Fruit fly (Drosophila melanogaster) whole organism, embryonic: ENCODE measurements around the gene Rad9.

Source experiments
- Abd-B ChIP-seq: fragments of 200-800 bp; sonication (Bioruptor generic); optimal IDR thresholded peaks from 2 replicates; lab custom pipeline; 2018; ENCODE audit warnings: missing biosample characterization, mild to moderate bottlenecking, missing genetic modification characterization, moderate library complexity
- Antp ChIP-seq: fragments of 200-800 bp; sonication (Bioruptor generic); optimal IDR thresholded peaks from 3 replicates; lab custom pipeline; 2016; ENCODE audit warnings: missing biosample characterization, missing genetic modification characterization
- Blimp-1 ChIP-seq: fragments of 200-800 bp; sonication (Bioruptor generic); optimal IDR thresholded peaks from 3 replicates; lab custom pipeline; 2018; ENCODE audit warnings: missing biosample characterization, missing genetic modification characterization, mild to moderate bottlenecking, moderate library complexity, missing genetic modification reagents
- CG10366 ChIP-seq: fragments of 200-800 bp; sonication (Bioruptor generic); IDR thresholded peaks from 2 replicates; pipeline ENCODE4 v1.3.6; 2022; ENCODE audit warnings: missing biosample characterization, missing genetic modification characterization
- CG12104 ChIP-seq: fragments of 200-800 bp; sonication (Bioruptor generic); optimal IDR thresholded peaks from 3 replicates; lab custom pipeline; 2016; ENCODE audit warnings: missing biosample characterization, missing genetic modification characterization
- CG1233 ChIP-seq: fragments of 200-800 bp; sonication (Bioruptor generic); optimal IDR thresholded peaks from 4 replicates; lab custom pipeline; 2018; ENCODE audit warnings: missing biosample characterization, mild to moderate bottlenecking, missing genetic modification characterization
- CG15011 ChIP-seq: fragments of 200-800 bp; sonication (Bioruptor generic); optimal IDR thresholded peaks from 3 replicates; lab custom pipeline; 2018; ENCODE audit warnings: missing biosample characterization, mild to moderate bottlenecking, missing genetic modification characterization
- CG15514 ChIP-seq: fragments of 200-800 bp; sonication (Bioruptor generic); optimal IDR thresholded peaks from 3 replicates; lab custom pipeline; 2017; ENCODE audit warnings: missing biosample characterization, missing genetic modification characterization, mild to moderate bottlenecking, moderate library complexity, missing genetic modification reagents
- CG1647 ChIP-seq: fragments of 200-800 bp; sonication (Bioruptor generic); optimal IDR thresholded peaks from 3 replicates; lab custom pipeline; 2016; ENCODE audit warnings: missing biosample characterization, missing genetic modification characterization
- CG16863 ChIP-seq: fragments of 200-800 bp; sonication (Bioruptor generic); optimal IDR thresholded peaks from 3 replicates; lab custom pipeline; 2016; ENCODE audit warnings: missing biosample characterization, missing genetic modification characterization
- CG17612 ChIP-seq: fragments of 200-800 bp; sonication (Bioruptor generic); IDR thresholded peaks from 2 replicates; pipeline ENCODE4 v1.3.6; 2022; ENCODE audit warnings: missing biosample characterization, missing genetic modification characterization
- CG30403 ChIP-seq: fragments of 200-800 bp; sonication (Bioruptor generic); optimal IDR thresholded peaks from 3 replicates; lab custom pipeline; 2016; ENCODE audit warnings: missing biosample characterization, missing genetic modification characterization
- CG3281 ChIP-seq: fragments of 200-800 bp; sonication (Bioruptor generic); optimal IDR thresholded peaks from 3 replicates; lab custom pipeline; 2017; ENCODE audit warnings: missing biosample characterization, mild to moderate bottlenecking, missing genetic modification characterization
- CG33213 ChIP-seq: fragments of 200-800 bp; sonication (Bioruptor generic); optimal IDR thresholded peaks from 3 replicates; lab custom pipeline; 2016; ENCODE audit warnings: missing biosample characterization, missing genetic modification characterization
- CG6254 ChIP-seq: fragments of 200-800 bp; sonication (Bioruptor generic); optimal IDR thresholded peaks from 3 replicates; lab custom pipeline; 2017; ENCODE audit warnings: mild to moderate bottlenecking, missing biosample characterization, missing genetic modification reagents, missing genetic modification characterization
- CG6689 ChIP-seq: fragments of 200-800 bp; sonication (Bioruptor generic); IDR thresholded peaks from 2 replicates; pipeline ENCODE4 v1.3.6; 2022; ENCODE audit warnings: missing biosample characterization, missing genetic modification characterization
- CG7786 ChIP-seq: fragments of 200-800 bp; sonication (Bioruptor generic); optimal IDR thresholded peaks from 2 replicates; lab custom pipeline; 2016; ENCODE audit warnings: missing biosample characterization, missing genetic modification characterization
- CG9215 ChIP-seq: fragments of 200-800 bp; sonication (Bioruptor generic); IDR thresholded peaks from 2 replicates; pipeline ENCODE4 v1.3.6; 2022; ENCODE audit warnings: missing biosample characterization, missing genetic modification characterization
- CG9437 ChIP-seq: fragments of 200-800 bp; sonication (Bioruptor generic); optimal IDR thresholded peaks from 2 replicates; lab custom pipeline; 2018; ENCODE audit warnings: missing biosample characterization, mild to moderate bottlenecking, missing genetic modification characterization
- Dip3 ChIP-seq: fragments of 200-800 bp; sonication (Bioruptor generic); optimal IDR thresholded peaks from 3 replicates; lab custom pipeline; 2016; ENCODE audit warnings: missing biosample characterization, missing genetic modification characterization
- Elba2 ChIP-seq: fragments of 200-800 bp; sonication (Bioruptor generic); optimal IDR thresholded peaks from 3 replicates; lab custom pipeline; 2016; ENCODE audit warnings: missing biosample characterization, missing genetic modification characterization
- Ets97D ChIP-seq: fragments of 200-800 bp; sonication (Bioruptor generic); optimal IDR thresholded peaks from 3 replicates; lab custom pipeline; 2016; ENCODE audit warnings: missing biosample characterization, missing genetic modification characterization
- H15 ChIP-seq: fragments of 200-800 bp; sonication (Bioruptor generic); IDR thresholded peaks from 3 replicates; pipeline ENCODE4 v1.3.6; 2022; ENCODE audit warnings: missing biosample characterization, missing genetic modification characterization
- HLH3B ChIP-seq: fragments of 200-800 bp; sonication (Bioruptor generic); IDR thresholded peaks from 2 replicates; pipeline ENCODE4 v1.3.6; 2022; ENCODE audit warnings: missing biosample characterization, missing genetic modification characterization
- HmgD ChIP-seq: fragments of 200-800 bp; sonication (Bioruptor generic); optimal IDR thresholded peaks from 3 replicates; lab custom pipeline; 2016; ENCODE audit warnings: missing biosample characterization, missing genetic modification characterization
- Hmx ChIP-seq: fragments of 200-800 bp; sonication (Bioruptor generic); optimal IDR thresholded peaks from 2 replicates; lab custom pipeline; 2016; ENCODE audit warnings: missing biosample characterization, missing genetic modification characterization
- MBD-R2 ChIP-seq: fragments of 200-800 bp; sonication (Bioruptor generic); IDR thresholded peaks from 2 replicates; pipeline ENCODE4 v1.3.6; 2022; ENCODE audit warnings: missing biosample characterization, missing genetic modification characterization
- Meics ChIP-seq: fragments of 200-800 bp; sonication (Bioruptor generic); optimal IDR thresholded peaks from 2 replicates; lab custom pipeline; 2017; ENCODE audit warnings: missing biosample characterization, mild to moderate bottlenecking, missing genetic modification characterization
- PHDP ChIP-seq: fragments of 200-800 bp; sonication (Bioruptor generic); optimal IDR thresholded peaks from 3 replicates; lab custom pipeline; 2018; ENCODE audit warnings: missing biosample characterization, mild to moderate bottlenecking, missing genetic modification characterization, moderate library complexity
- Side ChIP-seq: fragments of 200-800 bp; sonication (Bioruptor generic); optimal IDR thresholded peaks from 2 replicates; lab custom pipeline; 2016; ENCODE audit warnings: missing biosample characterization, missing genetic modification characterization
- Six4 ChIP-seq: fragments of 200-800 bp; sonication (Bioruptor generic); optimal IDR thresholded peaks from 2 replicates; lab custom pipeline; 2016; ENCODE audit warnings: missing biosample characterization, missing genetic modification characterization
- Sry-β ChIP-seq: fragments of 200-800 bp; sonication (Bioruptor generic); optimal IDR thresholded peaks from 2 replicates; lab custom pipeline; 2018; ENCODE audit warnings: missing biosample characterization, mild to moderate bottlenecking, missing genetic modification characterization, moderate library complexity
- Trl ChIP-seq, 3 experiments: fragments of >200 bp in 2 of 3; fragments of 200-800 bp in 1 of 3; sonication (Bioruptor generic) in 1 of 3; optimal IDR thresholded peaks; 2 replicates in 1 of 3; 3 replicates in 2 of 3; lab custom pipeline; 2016 to 2017; ENCODE audit warnings: missing biosample characterization in 1 of 3, missing genetic modification characterization in 1 of 3
- Xbp1 ChIP-seq: fragments of 200-800 bp; sonication (Bioruptor generic); optimal IDR thresholded peaks from 3 replicates; lab custom pipeline; 2016; ENCODE audit warnings: missing biosample characterization, mild to moderate bottlenecking, missing genetic modification characterization
- dati ChIP-seq: fragments of 200-800 bp; sonication (Bioruptor generic); IDR thresholded peaks from 2 replicates; pipeline ENCODE4 v1.3.6; 2022; ENCODE audit warnings: missing biosample characterization, missing genetic modification characterization
- dpn ChIP-seq, 2 experiments: fragments of 200-800 bp; sonication (Bioruptor generic); optimal IDR thresholded peaks; 3 replicates each; lab custom pipeline; 2016; ENCODE audit warnings: missing biosample characterization in 2 of 2, missing genetic modification characterization in 2 of 2
- fu2 ChIP-seq: fragments of 200-800 bp; sonication (Bioruptor generic); optimal IDR thresholded peaks from 2 replicates; lab custom pipeline; 2016; ENCODE audit warnings: missing biosample characterization, missing genetic modification characterization
- grau ChIP-seq: fragments of 200-800 bp; optimal IDR thresholded peaks from 3 replicates; lab custom pipeline; 2019; ENCODE audit warnings: missing biosample characterization, mild to moderate bottlenecking, missing genetic modification characterization, moderate library complexity
- ind ChIP-seq: fragments of 200-800 bp; sonication (Bioruptor generic); optimal IDR thresholded peaks from 3 replicates; lab custom pipeline; 2016; ENCODE audit warnings: missing biosample characterization, missing genetic modification characterization
- mam ChIP-seq: fragments of 200-800 bp; sonication (Bioruptor generic); optimal IDR thresholded peaks from 3 replicates; lab custom pipeline; 2016; ENCODE audit warnings: missing biosample characterization, missing genetic modification characterization
- odd ChIP-seq: fragments of 200-800 bp; sonication (Bioruptor generic); optimal IDR thresholded peaks from 2 replicates; lab custom pipeline; 2017; ENCODE audit warnings: missing biosample characterization, mild to moderate bottlenecking, missing genetic modification characterization
- org-1 ChIP-seq: fragments of 200-800 bp; sonication (Bioruptor generic); optimal IDR thresholded peaks from 2 replicates; lab custom pipeline; 2017; ENCODE audit warnings: missing biosample characterization, missing genetic modification characterization
- pan ChIP-seq, 4 experiments: fragments of >200 bp in 3 of 4; fragments of 200-800 bp in 1 of 4; sonication (Bioruptor generic) in 1 of 4; optimal IDR thresholded peaks in 3 of 4; IDR thresholded peaks in 1 of 4; 2 replicates each; pipeline versions ENCODE4 v1.3.6 to Lab custom; 2017 to 2022; ENCODE audit warnings: missing biosample characterization in 2 of 4, missing genetic modification characterization in 2 of 4, mixed read lengths in 1 of 4
- salm ChIP-seq: fragments of 200-800 bp; sonication (Bioruptor generic); optimal IDR thresholded peaks from 2 replicates; lab custom pipeline; 2018; ENCODE audit warnings: missing biosample characterization, mild to moderate bottlenecking, missing genetic modification characterization
- ssp ChIP-seq: fragments of 200-800 bp; sonication (Bioruptor generic); IDR thresholded peaks from 2 replicates; pipeline ENCODE4 v1.3.6; 2022; ENCODE audit warnings: missing biosample characterization, missing genetic modification characterization
- tio ChIP-seq: fragments of 200-800 bp; sonication (Bioruptor generic); optimal IDR thresholded peaks from 2 replicates; lab custom pipeline; 2017; ENCODE audit warnings: missing biosample characterization, missing genetic modification characterization, inconsistent platforms
- tna ChIP-seq: fragments of 200-800 bp; sonication (Bioruptor generic); IDR thresholded peaks from 2 replicates; pipeline ENCODE4 v1.3.6; 2022; ENCODE audit warnings: missing biosample characterization, missing genetic modification characterization; ENCODE audit not compliant: partially characterized antibody
- trem ChIP-seq: fragments of 200-800 bp; optimal IDR thresholded peaks from 3 replicates; lab custom pipeline; 2019; ENCODE audit warnings: missing biosample characterization, mild to moderate bottlenecking, missing genetic modification characterization, moderate library complexity
- vfl ChIP-seq: fragments of 200-800 bp; sonication (Bioruptor generic); optimal IDR thresholded peaks from 2 replicates; lab custom pipeline; 2016; ENCODE audit warnings: missing biosample characterization, missing genetic modification characterization
- wor ChIP-seq: fragments of 200-800 bp; sonication (Bioruptor generic); IDR thresholded peaks from 2 replicates; pipeline ENCODE4 v1.3.6; 2022; ENCODE audit warnings: missing biosample characterization, missing genetic modification characterization
- zen2 ChIP-seq: fragments of 200-800 bp; sonication (Bioruptor generic); IDR thresholded peaks from 3 replicates; pipeline ENCODE4 v1.3.6; 2022; ENCODE audit warnings: missing biosample characterization, missing genetic modification characterization; ENCODE audit not compliant: partially characterized antibody

Rad9 gene

DNA sequence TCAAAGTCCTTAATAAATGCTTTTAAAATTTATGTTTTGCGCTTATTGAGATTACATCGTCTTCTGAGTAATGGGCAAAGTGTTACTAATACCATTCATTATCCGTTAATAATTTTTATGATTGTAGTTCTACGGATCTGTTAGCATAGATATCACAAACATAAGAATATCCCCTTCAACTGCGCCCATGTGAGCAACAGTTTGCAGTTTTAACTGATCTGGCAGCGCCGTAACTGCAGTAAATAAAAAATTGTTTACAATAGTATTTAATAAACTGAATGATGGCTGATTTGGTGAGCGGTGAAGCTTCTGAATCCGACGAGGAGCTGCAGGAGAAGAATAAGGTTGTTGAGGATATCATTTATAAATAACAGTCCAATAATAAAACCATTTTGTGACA is 2.3 kb downstream of the Rad9 start, which contains the start of gene Blos3 (continued):
- peak; percentile 13 for TF ChIP-seq CG9437 (GFP tag; lab: Kevin White, UChicago)
- no peak for TF ChIP-seq CG6254 (GFP tag; lab: Kevin White, UChicago)
- peak; percentile 24 for TF ChIP-seq CG1233 (GFP tag; lab: Kevin White, UChicago)
- TF ChIP-seq org-1 (GFP tag; lab: Kevin White, UChicago) = no peak
- peak; percentile 41 for TF ChIP-seq Hmx
- peak; percentile 47 for TF ChIP-seq grau (tag; lab: Kevin White, UChicago)
- TF ChIP-seq Sry-β (GFP tag; lab: Kevin White, UChicago) = no peak
- peak; percentile 61 for TF ChIP-seq MBD-R2 (GFP tag; lab: Robert Waterston, UW)
- TF ChIP-seq ssp (GFP tag; lab: Robert Waterston, UW) = no peak
- TF ChIP-seq CG6689 (GFP tag; lab: Robert Waterston, UW) = peak; percentile 42; the same call in 1 of the 2 replicates
- peak; percentile 21 for TF ChIP-seq Six4
- TF ChIP-seq CG10366 (GFP tag; lab: Robert Waterston, UW) = no peak
- no peak for TF ChIP-seq CG15011 (GFP tag; lab: Kevin White, UChicago)
- TF ChIP-seq fu2 (GFP tag; lab: Kevin White, UChicago) = peak; percentile 16
- TF ChIP-seq CG7786 (GFP tag; lab: Kevin White, UChicago) = peak; percentile 31
- peak; percentile 52 for TF ChIP-seq CG3281 (GFP tag; lab: Kevin White, UChicago)
- no peak for TF ChIP-seq dati
- TF ChIP-seq CG17612 (GFP tag; lab: Robert Waterston, UW) = no peak
- 0 out of 3 replicates have a peak, but pooled peaks have one; percentile 33 for TF ChIP-seq H15
- no peak for TF ChIP-seq HmgD (GFP tag; lab: Kevin White, UChicago)
- TF ChIP-seq PHDP (tag; lab: Kevin White, UChicago) = no peak
- peak; percentile 19 for TF ChIP-seq tio (GFP tag; lab: Kevin White, UChicago)
- peak; percentile 37 for TF ChIP-seq CG15514 (GFP tag; lab: Kevin White, UChicago)
- TF ChIP-seq tna (GFP tag; lab: Robert Waterston, UW) = no peak
- TF ChIP-seq odd = no peak
- peak; percentile 60 for TF ChIP-seq Meics
- TF ChIP-seq CG33213 (GFP tag; lab: Kevin White, UChicago) = peak; percentile 57
- TF ChIP-seq CG16863 (GFP tag; lab: Kevin White, UChicago) = peak; percentile 50
- TF ChIP-seq mam (GFP tag; lab: Kevin White, UChicago) = peak; percentile 65
- TF ChIP-seq CG12104 (GFP tag; lab: Kevin White, UChicago) = peak; percentile 12
- peak; percentile 71 for TF ChIP-seq CG30403 (GFP tag; lab: Kevin White, UChicago)
- TF ChIP-seq trem (tag; lab: Kevin White, UChicago) = peak; percentile 55
- peak; percentile 43 to 56 for TF ChIP-seq dpn (GFP tag; optimal IDR thresholded peaks at IDR 0.05; lab: Kevin White, UChicago)
- TF ChIP-seq Antp = peak; percentile 54
- TF ChIP-seq vfl (GFP tag; lab: Kevin White, UChicago) = peak; percentile 10
- no peak for TF ChIP-seq Blimp-1
- TF ChIP-seq Elba2 (GFP tag; lab: Kevin White, UChicago) = no peak
- peak; percentile 11 for TF ChIP-seq Dip3 (GFP tag; lab: Kevin White, UChicago)
- TF ChIP-seq wor (GFP tag; lab: Robert Waterston, UW) = no peak
- TF ChIP-seq Trl (optimal IDR thresholded peaks at IDR 0.05; lab: Kevin White, UChicago) = no peak
- TF ChIP-seq Trl (GFP tag; optimal IDR thresholded peaks at IDR 0.05; lab: Kevin White, UChicago) = peak; percentile 66
- TF ChIP-seq Ets97D = peak; percentile 14
- TF ChIP-seq CG9215 (GFP tag; lab: Robert Waterston, UW) = no peak; the same call in 1 of the 2 replicates
- TF ChIP-seq Xbp1 (GFP tag; lab: Kevin White, UChicago) = peak; percentile 61
- TF ChIP-seq CG1647 (GFP tag; lab: Kevin White, UChicago) = peak; percentile 51
- TF ChIP-seq HLH3B (GFP tag; lab: Robert Waterston, UW) = peak; percentile 35
- no peak for TF ChIP-seq pan (optimal IDR thresholded peaks at IDR 0.05; lab: Kevin White, UChicago)
- TF ChIP-seq pan (GFP tag; optimal IDR thresholded peaks at IDR 0.05 in 1 of 2, IDR thresholded peaks at IDR 0.05 in 1 of 2) = no peak
- peak; percentile 25 for TF ChIP-seq Abd-B (GFP tag; lab: Kevin White, UChicago)
- TF ChIP-seq ind (GFP tag; lab: Kevin White, UChicago) = peak; percentile 52
- peak; percentile 65 for TF ChIP-seq Side (GFP tag; lab: Kevin White, UChicago)
- TF ChIP-seq zen2 (GFP tag; lab: Robert Waterston, UW) = no peak
- peak; percentile 6 for TF ChIP-seq salm (tag; lab: Kevin White, UChicago)
